Fruit fly (Drosophila melanogaster): ENCODE data around the gene Cog4.

Gene Cog4

dm6 chr2L:10514586-10515137 is 26.2 kb upstream of the Cog4 start:
- TF ChIP-seq ttk (optimal IDR thresholded peaks at IDR 0.05) = no peak
- no peak for TF ChIP-seq insv (optimal IDR thresholded peaks at IDR 0.05)
- no peak for TF ChIP-seq Myc (optimal IDR thresholded peaks at IDR 0.05)
- no peak for TF ChIP-seq psq (optimal IDR thresholded peaks at IDR 0.05)
- no peak for TF ChIP-seq Sin3A (optimal IDR thresholded peaks at IDR 0.05)

- TF ChIP-seq Sin3A (optimal IDR thresholded peaks at IDR 0.05) (no peak), psq (optimal IDR thresholded peaks at IDR 0.05) (no peak), Myc (optimal IDR thresholded peaks at IDR 0.05) (no peak), ttk (optimal IDR thresholded peaks at IDR 0.05) (no peak), insv (optimal IDR thresholded peaks at IDR 0.05) (no peak), h (optimal IDR thresholded peaks at IDR 0.05) (no peak)
These were observed 25.5 kb upstream of the Cog4 start for dm6 chr2L:10513837-10514499.

- no peak for TF ChIP-seq psq (optimal IDR thresholded peaks at IDR 0.05)
- TF ChIP-seq ttk (optimal IDR thresholded peaks at IDR 0.05) = no peak
- no peak for TF ChIP-seq Sin3A (optimal IDR thresholded peaks at IDR 0.05)
These were observed 22.4 kb upstream of the Cog4 start for dm6 chr2L:10510843-10511242.

- no peak for TF ChIP-seq insv (optimal IDR thresholded peaks at IDR 0.05)
- TF ChIP-seq psq (optimal IDR thresholded peaks at IDR 0.05) = no peak
- no peak for TF ChIP-seq ttk (optimal IDR thresholded peaks at IDR 0.05)
- no peak for TF ChIP-seq h (optimal IDR thresholded peaks at IDR 0.05)
- no peak for TF ChIP-seq Sin3A (optimal IDR thresholded peaks at IDR 0.05)
- TF ChIP-seq Myc (optimal IDR thresholded peaks at IDR 0.05) = no peak
These were observed 21.7 kb upstream of the Cog4 start, which contains the start of gene CG7384 for dm6 chr2L:10510088-10510487. Gene CG7384 (minus strand): TSS chr2L:10510453.

dm6 chr2L:10506557-10507252 is 18.3 kb upstream of the Cog4 start, which contains the start of the genes Myo31DF and CG6094:
Gene Myo31DF (minus strand): TSS chr2L:10506779.
Gene CG6094 (plus strand): TSS chr2L:10507081.
- TF ChIP-seq h (optimal IDR thresholded peaks at IDR 0.05) = no peak
- no peak for TF ChIP-seq psq (optimal IDR thresholded peaks at IDR 0.05)

- TF ChIP-seq Sin3A (optimal IDR thresholded peaks at IDR 0.05) (no peak), Myc (optimal IDR thresholded peaks at IDR 0.05) (no peak), psq (optimal IDR thresholded peaks at IDR 0.05) (no peak), h (optimal IDR thresholded peaks at IDR 0.05) (no peak), insv (optimal IDR thresholded peaks at IDR 0.05) (no peak), ttk (optimal IDR thresholded peaks at IDR 0.05) (no peak)
These were observed 16.9 kb upstream of the Cog4 start for dm6 chr2L:10505345-10505744.

dm6 chr2L:10504895-10505294 is 16.5 kb upstream of the Cog4 start:
- no peak for TF ChIP-seq h (optimal IDR thresholded peaks at IDR 0.05)
- TF ChIP-seq ttk (optimal IDR thresholded peaks at IDR 0.05) = no peak
- no peak for TF ChIP-seq psq (optimal IDR thresholded peaks at IDR 0.05)
- no peak for TF ChIP-seq insv (optimal IDR thresholded peaks at IDR 0.05)
- no peak for TF ChIP-seq Myc (optimal IDR thresholded peaks at IDR 0.05)
- no peak for TF ChIP-seq Sin3A (optimal IDR thresholded peaks at IDR 0.05)

- no peak for TF ChIP-seq Sin3A (optimal IDR thresholded peaks at IDR 0.05)
- no peak for TF ChIP-seq insv (optimal IDR thresholded peaks at IDR 0.05)
- no peak for TF ChIP-seq psq (optimal IDR thresholded peaks at IDR 0.05)
- no peak for TF ChIP-seq Myc (optimal IDR thresholded peaks at IDR 0.05)
- no peak for TF ChIP-seq ttk (optimal IDR thresholded peaks at IDR 0.05)
- no peak for TF ChIP-seq h (optimal IDR thresholded peaks at IDR 0.05)
These were observed 15.0 kb upstream of the Cog4 start for dm6 chr2L:10503356-10503977.

- TF ChIP-seq Myc (optimal IDR thresholded peaks at IDR 0.05) = no peak
- TF ChIP-seq h (optimal IDR thresholded peaks at IDR 0.05) = no peak
- no peak for TF ChIP-seq psq (optimal IDR thresholded peaks at IDR 0.05)
- no peak for TF ChIP-seq Sin3A (optimal IDR thresholded peaks at IDR 0.05)
- TF ChIP-seq ttk (optimal IDR thresholded peaks at IDR 0.05) = no peak
- TF ChIP-seq insv (optimal IDR thresholded peaks at IDR 0.05) = no peak
These were observed 14.4 kb upstream of the Cog4 start for dm6 chr2L:10502862-10503261.

dm6 chr2L:10502244-10502643 is 13.8 kb upstream of the Cog4 start:
- no peak for TF ChIP-seq Myc (optimal IDR thresholded peaks at IDR 0.05)
- TF ChIP-seq insv (optimal IDR thresholded peaks at IDR 0.05) = no peak

dm6 chr2L:10500309-10500974 is 12.0 kb upstream of the Cog4 start:
- TF ChIP-seq Sin3A (optimal IDR thresholded peaks at IDR 0.05) = no peak
- no peak for TF ChIP-seq ttk (optimal IDR thresholded peaks at IDR 0.05)
- TF ChIP-seq psq (optimal IDR thresholded peaks at IDR 0.05) = no peak
- TF ChIP-seq h (optimal IDR thresholded peaks at IDR 0.05) = no peak
- no peak for TF ChIP-seq Myc (optimal IDR thresholded peaks at IDR 0.05)
- TF ChIP-seq insv (optimal IDR thresholded peaks at IDR 0.05) = no peak

dm6 chr2L:10499608-10500007 is 11.2 kb upstream of the Cog4 start:
- TF ChIP-seq psq (optimal IDR thresholded peaks at IDR 0.05) (no peak), h (optimal IDR thresholded peaks at IDR 0.05) (no peak), Myc (optimal IDR thresholded peaks at IDR 0.05) (no peak), Sin3A (optimal IDR thresholded peaks at IDR 0.05) (no peak)
